Worm (Caenorhabditis elegans) whole organism, young adult: Measurements from ENCODE around the gene bgnt-1.4.

Source experiments
- C17E4.6 ChIP-seq: fragments of 200-800 bp; sonication (Bioruptor generic); IDR thresholded peaks from 2 replicates; pipeline ENCODE4 v1.3.6; 2022; ENCODE audit warnings: missing genetic modification reagents, missing genetic modification characterization, missing compliant biosample characterization
- F37B4.10 ChIP-seq: fragments of 200-800 bp; sonication (Bioruptor generic); IDR thresholded peaks from 2 replicates; pipeline ENCODE4 v1.3.6; 2022; ENCODE audit warnings: missing genetic modification characterization, missing compliant biosample characterization
- F39B2.1 ChIP-seq: fragments of 200-800 bp; sonication (Bioruptor generic); IDR thresholded peaks from 2 replicates; pipeline ENCODE4 v1.3.6; 2022; ENCODE audit warnings: missing genetic modification reagents, missing genetic modification characterization, missing compliant biosample characterization
- F57C9.4 ChIP-seq: sonication (generic microtip); optimal IDR thresholded peaks from 2 replicates; lab custom pipeline; 2017; ENCODE audit warnings: mild to moderate bottlenecking, missing genetic modification characterization, missing compliant biosample characterization
- K11D2.4 ChIP-seq: fragments of 200-800 bp; sonication (Bioruptor generic); IDR thresholded peaks from 2 replicates; pipeline ENCODE4 v1.3.6; 2022; ENCODE audit warnings: missing genetic modification reagents, missing genetic modification characterization, missing compliant biosample characterization
- K12H6.12 ChIP-seq: fragments of 200-800 bp; sonication (Bioruptor generic); optimal IDR thresholded peaks from 2 replicates; lab custom pipeline; 2018; ENCODE audit warnings: mild to moderate bottlenecking, missing genetic modification characterization, missing compliant biosample characterization
- T26A5.8 ChIP-seq: sonication (generic microtip); optimal IDR thresholded peaks from 2 replicates; lab custom pipeline; 2016; ENCODE audit warnings: missing genetic modification characterization, missing compliant biosample characterization
- Y53G8AR.9 ChIP-seq: fragments of 200-800 bp; sonication (Bioruptor generic); conservative IDR thresholded peaks from 2 replicates; pipeline ENCODE4 v1.3.6; 2022; ENCODE audit warnings: missing genetic modification reagents, missing genetic modification characterization, missing compliant biosample characterization
- Y56A3A.18 ChIP-seq: fragments of 200-800 bp; sonication (Bioruptor generic); IDR thresholded peaks from 2 replicates; pipeline ENCODE4 v1.3.6; 2022; ENCODE audit warnings: missing genetic modification reagents, missing genetic modification characterization, missing compliant biosample characterization
- Y67H2A.10 ChIP-seq: fragments of 200-800 bp; sonication (Bioruptor generic); conservative IDR thresholded peaks from 2 replicates; pipeline ENCODE4 v1.3.6; 2022; ENCODE audit warnings: missing genetic modification reagents, missing genetic modification characterization, missing compliant biosample characterization
- Y79H2A.3 ChIP-seq: fragments of 200-800 bp; sonication (Bioruptor generic); conservative IDR thresholded peaks from 2 replicates; pipeline ENCODE4 v1.3.6; 2022; ENCODE audit warnings: missing genetic modification reagents, missing genetic modification characterization, missing compliant biosample characterization
- Y95B8A.8 ChIP-seq: fragments of 200-800 bp; sonication (Bioruptor generic); IDR thresholded peaks from 2 replicates; pipeline ENCODE4 v1.3.6; 2022; ENCODE audit warnings: missing genetic modification reagents, missing genetic modification characterization, missing compliant biosample characterization
- akir-1 ChIP-seq: fragments of 200-800 bp; sonication (Bioruptor generic); optimal IDR thresholded peaks from 2 replicates; lab custom pipeline; 2018; ENCODE audit warnings: mild to moderate bottlenecking, missing genetic modification characterization, moderate library complexity, missing compliant biosample characterization
- aptf-2 ChIP-seq: fragments of 200-800 bp; sonication (Bioruptor generic); conservative IDR thresholded peaks from 2 replicates; pipeline ENCODE4 v1.3.6; 2022; ENCODE audit warnings: missing genetic modification reagents, missing genetic modification characterization, missing compliant biosample characterization
- attf-5 ChIP-seq: fragments of 200-800 bp; sonication (Bioruptor generic); optimal IDR thresholded peaks from 2 replicates; lab custom pipeline; 2018; ENCODE audit warnings: mild to moderate bottlenecking, missing genetic modification characterization, missing compliant biosample characterization
- attf-6 ChIP-seq: fragments of 200-800 bp; sonication (Bioruptor generic); IDR thresholded peaks from 2 replicates; pipeline ENCODE4 v1.3.6; 2022; ENCODE audit warnings: missing genetic modification reagents, missing genetic modification characterization, missing compliant biosample characterization
- bed-2 ChIP-seq: fragments of 200-800 bp; sonication (Bioruptor generic); IDR thresholded peaks from 2 replicates; pipeline ENCODE4 v1.3.6; 2022; ENCODE audit warnings: missing genetic modification reagents, missing genetic modification characterization, missing compliant biosample characterization
- die-1 ChIP-seq: sonication (generic microtip); optimal IDR thresholded peaks from 2 replicates; lab custom pipeline; 2016; ENCODE audit warnings: missing genotype, mild to moderate bottlenecking, missing genetic modification characterization, missing compliant biosample characterization
- dpff-1 ChIP-seq: sonication (generic microtip); optimal IDR thresholded peaks from 2 replicates; lab custom pipeline; 2017; ENCODE audit warnings: mild to moderate bottlenecking, missing genetic modification characterization, missing compliant biosample characterization
- efl-1 ChIP-seq: fragments of 150-350 bp; optimal IDR thresholded peaks from 2 replicates; lab custom pipeline; 2014; ENCODE audit warnings: missing biosample characterization, missing genetic modification reagents, missing genetic modification characterization
- egrh-3 ChIP-seq: fragments of 200-800 bp; sonication (Bioruptor generic); IDR thresholded peaks from 2 replicates; pipeline ENCODE4 v1.3.6; 2022; ENCODE audit warnings: missing genetic modification reagents, missing genetic modification characterization, missing compliant biosample characterization
- hmg-1.2 ChIP-seq: fragments of 200-800 bp; sonication (Bioruptor generic); IDR thresholded peaks from 2 replicates; pipeline ENCODE4 v1.3.6; 2022; ENCODE audit warnings: missing genetic modification reagents, missing genetic modification characterization, missing compliant biosample characterization
- hmg-20 ChIP-seq: fragments of 200-800 bp; sonication (Bioruptor generic); IDR thresholded peaks from 2 replicates; pipeline ENCODE4 v1.3.6; 2022; ENCODE audit warnings: missing genetic modification reagents, missing genetic modification characterization, missing compliant biosample characterization
- hrde-1 ChIP-seq: sonication (generic microtip); optimal IDR thresholded peaks from 2 replicates; lab custom pipeline; 2016; ENCODE audit warnings: missing genetic modification characterization, mild to moderate bottlenecking, missing compliant biosample characterization, moderate library complexity, missing genotype, missing genetic modification reagents, borderline replicate concordance
- hsf-1 ChIP-seq: fragments of 200-800 bp; sonication (Bioruptor generic); IDR thresholded peaks from 2 replicates; pipeline ENCODE4 v1.3.6; 2022; ENCODE audit warnings: missing genetic modification reagents, missing genetic modification characterization, missing compliant biosample characterization
- lag-1 ChIP-seq: fragments of 200-800 bp; sonication (Bioruptor generic); IDR thresholded peaks from 2 replicates; pipeline ENCODE4 v1.3.6; 2022; ENCODE audit warnings: missing genetic modification reagents, missing genetic modification characterization, missing compliant biosample characterization
- let-526 ChIP-seq: fragments of 200-800 bp; sonication (Bioruptor generic); IDR thresholded peaks from 2 replicates; pipeline ENCODE4 v1.3.6; 2022; ENCODE audit warnings: missing genetic modification reagents, missing genetic modification characterization, missing compliant biosample characterization
- madf-3 ChIP-seq: fragments of 200-800 bp; sonication (Bioruptor generic); IDR thresholded peaks from 2 replicates; pipeline ENCODE4 v1.3.6; 2022; ENCODE audit warnings: missing genetic modification reagents, missing genetic modification characterization, missing compliant biosample characterization
- madf-6 ChIP-seq: fragments of 200-800 bp; sonication (Bioruptor generic); IDR thresholded peaks from 2 replicates; pipeline ENCODE4 v1.3.6; 2022; ENCODE audit warnings: missing genetic modification reagents, missing genetic modification characterization, missing compliant biosample characterization
- madf-8 ChIP-seq: fragments of 200-800 bp; sonication (Bioruptor generic); conservative IDR thresholded peaks from 2 replicates; pipeline ENCODE4 v1.3.6; 2022; ENCODE audit warnings: missing genetic modification reagents, missing genetic modification characterization, missing compliant biosample characterization
- mel-28 ChIP-seq: sonication (generic microtip); optimal IDR thresholded peaks from 2 replicates; lab custom pipeline; 2016; ENCODE audit warnings: borderline replicate concordance, mild to moderate bottlenecking, missing genetic modification characterization, missing compliant biosample characterization
- nfya-1 ChIP-seq: sonication (generic microtip); optimal IDR thresholded peaks from 2 replicates; lab custom pipeline; 2017; ENCODE audit warnings: antibody characterized with exemption, missing compliant biosample characterization, missing genetic modification characterization, borderline replicate concordance; ENCODE audit not compliant: insufficient read depth
- nfyb-1 ChIP-seq: fragments of 200-800 bp; sonication (Bioruptor generic); IDR thresholded peaks from 2 replicates; pipeline ENCODE4 v1.3.6; 2022; ENCODE audit warnings: missing genetic modification reagents, missing genetic modification characterization, missing compliant biosample characterization
- nhr-27 ChIP-seq: fragments of 200-800 bp; sonication (Bioruptor generic); optimal IDR thresholded peaks from 2 replicates; lab custom pipeline; 2018; ENCODE audit warnings: mild to moderate bottlenecking, missing genetic modification characterization, moderate library complexity, missing compliant biosample characterization
- nhr-80 ChIP-seq: sonication (generic microtip); optimal IDR thresholded peaks from 2 replicates; lab custom pipeline; 2016; ENCODE audit warnings: missing genetic modification characterization, missing compliant biosample characterization
- nhr-90 ChIP-seq: sonication (generic microtip); optimal IDR thresholded peaks from 2 replicates; lab custom pipeline; 2016; ENCODE audit warnings: missing genotype, mild to moderate bottlenecking, missing genetic modification characterization, missing compliant biosample characterization
- rcor-1 ChIP-seq: fragments of 200-800 bp; sonication (Bioruptor generic); IDR thresholded peaks from 2 replicates; pipeline ENCODE4 v1.3.6; 2022; ENCODE audit warnings: missing genetic modification reagents, missing genetic modification characterization, missing compliant biosample characterization
- repo-1 ChIP-seq: sonication (generic microtip); optimal IDR thresholded peaks from 2 replicates; lab custom pipeline; 2017; ENCODE audit warnings: mild to moderate bottlenecking, missing genetic modification characterization, missing compliant biosample characterization
- tlf-1 ChIP-seq: fragments of 200-800 bp; sonication (Bioruptor generic); optimal IDR thresholded peaks from 2 replicates; lab custom pipeline; 2018; ENCODE audit warnings: mild to moderate bottlenecking, missing genetic modification characterization, missing compliant biosample characterization
- unc-130 ChIP-seq: sonication (generic microtip); optimal IDR thresholded peaks from 2 replicates; lab custom pipeline; 2016; ENCODE audit warnings: missing genetic modification reagents, missing genetic modification characterization, missing compliant biosample characterization
- unc-62 ChIP-seq: fragments of 150-350 bp; optimal IDR thresholded peaks from 2 replicates; lab custom pipeline; 2014; ENCODE audit warnings: missing biosample characterization, missing genetic modification reagents, missing genetic modification characterization
- zfh-2 ChIP-seq: fragments of 200-800 bp; sonication (Bioruptor generic); conservative IDR thresholded peaks from 2 replicates; pipeline ENCODE4 v1.3.6; 2022; ENCODE audit warnings: missing genetic modification reagents, missing genetic modification characterization, missing compliant biosample characterization
- ztf-26 ChIP-seq: sonication (generic microtip); optimal IDR thresholded peaks from 2 replicates; lab custom pipeline; 2017; ENCODE audit warnings: missing genetic modification characterization, missing compliant biosample characterization

Gene bgnt-1.4

ce11 chrV:4754123-4754522, 6.7 kb upstream of the bgnt-1.4 start, which contains the start of gene hil-4 (continued):
- TF ChIP-seq unc-130 (peak; percentile 24), lag-1 (no peak), let-526 (0 out of 2 replicates have a peak, but pooled peaks have one; percentile 37), Y95B8A.8 (GFP tag; lab: Robert Waterston, UW) (peak; percentile 75; the same call in 1 of the 2 replicates), madf-8 (GFP tag; lab: Robert Waterston, UW) (peak; percentile 86), nhr-27 (tag; lab: Kevin White, UChicago) (no peak), aptf-2 (GFP tag; lab: Robert Waterston, UW) (0 out of 2 replicates have a peak, but pooled peaks have one; percentile 46)

- TF ChIP-seq madf-3 (GFP tag; lab: Robert Waterston, UW) (no peak), Y53G8AR.9 (peak; percentile 39; the same call in 1 of the 2 replicates), Y67H2A.10 (GFP tag; lab: Robert Waterston, UW) (no peak), F57C9.4 (tag; lab: Kevin White, UChicago) (no peak), tlf-1 (GFP tag; lab: Kevin White, UChicago) (no peak), C17E4.6 (0 out of 2 replicates have a peak, but pooled peaks have one; percentile 13), rcor-1 (no peak), dpff-1 (tag; lab: Kevin White, UChicago) (no peak), Y95B8A.8 (GFP tag; lab: Robert Waterston, UW) (0 out of 2 replicates have a peak, but pooled peaks have one; percentile 41), repo-1 (no peak), Y79H2A.3 (GFP tag; lab: Robert Waterston, UW) (peak; percentile 71), mel-28 (tag; lab: Kevin White, UChicago) (no peak), nhr-80 (tag; lab: Kevin White, UChicago) (no peak), zfh-2 (GFP tag; lab: Robert Waterston, UW) (peak; percentile 87), F39B2.1 (GFP tag; lab: Robert Waterston, UW) (0 out of 2 replicates have a peak, but pooled peaks have one; percentile 54), lag-1 (no peak), egrh-3 (peak; percentile 84), unc-62 (GFP tag; lab: Kevin White, UChicago) (no peak), bed-2 (GFP tag; lab: Robert Waterston, UW) (no peak), nfya-1 (tag; lab: Kevin White, UChicago) (no peak), madf-6 (GFP tag; lab: Robert Waterston, UW) (no peak; the same call in 1 of the 2 replicates), F37B4.10 (GFP tag; lab: Robert Waterston, UW) (no peak)
These were observed 6.0 kb upstream of the bgnt-1.4 start for ce11 chrV:4754684-4755211.

- TF ChIP-seq rcor-1 (no peak; the same call in 1 of the 2 replicates), K11D2.4 (GFP tag; lab: Robert Waterston, UW) (no peak), akir-1 (GFP tag; lab: Kevin White, UChicago) (no peak), T26A5.8 (no peak), attf-5 (GFP tag; lab: Kevin White, UChicago) (no peak), Y67H2A.10 (GFP tag; lab: Robert Waterston, UW) (no peak), madf-3 (GFP tag; lab: Robert Waterston, UW) (peak; percentile 77; the same call in 1 of the 2 replicates), bed-2 (GFP tag; lab: Robert Waterston, UW) (no peak), nhr-90 (tag; lab: Kevin White, UChicago) (no peak), F57C9.4 (tag; lab: Kevin White, UChicago) (no peak), nfyb-1 (0 out of 2 replicates have a peak, but pooled peaks have one; percentile 10), K12H6.12 (tag; lab: Kevin White, UChicago) (no peak), die-1 (no peak), hsf-1 (GFP tag; lab: Robert Waterston, UW) (peak; percentile 83), ztf-26 (tag; lab: Kevin White, UChicago) (no peak), let-526 (no peak), hmg-20 (GFP tag; lab: Robert Waterston, UW) (no peak), hmg-1.2 (GFP tag; lab: Robert Waterston, UW) (peak; percentile 34), efl-1 (GFP tag; lab: Kevin White, UChicago) (peak; percentile 47), madf-8 (GFP tag; lab: Robert Waterston, UW) (peak; percentile 45), attf-6 (GFP tag; lab: Robert Waterston, UW) (peak; percentile 61), hrde-1 (tag; lab: Kevin White, UChicago) (peak; percentile 88), Y56A3A.18 (GFP tag; lab: Robert Waterston, UW) (peak; percentile 42; the same call in 1 of the 2 replicates)
These were observed 5.3 kb upstream of the bgnt-1.4 start, which contains the start of gene pgl-3 for ce11 chrV:4755308-4756029. Gene pgl-3 (plus strand): TSS chrV:4755979.
